Worm (Caenorhabditis elegans) whole organism, mixed stage, embryonic: ENCODE measurements around the gene nhr-256.

ENCODE experiments used
- M03D4.4 ChIP-seq: sonication (generic microtip); optimal IDR thresholded peaks from 2 replicates; lab custom pipeline; 2017; ENCODE audit warnings: mild to moderate bottlenecking, missing genetic modification characterization, missing compliant biosample characterization
- ceh-83 ChIP-seq: fragments of 200-800 bp; sonication (Bioruptor generic); optimal IDR thresholded peaks from 2 replicates; lab custom pipeline; 2018; ENCODE audit warnings: mild to moderate bottlenecking, missing genetic modification characterization, missing compliant biosample characterization
- ces-1 ChIP-seq: fragments of 150-350 bp; optimal IDR thresholded peaks from 2 replicates; lab custom pipeline; 2014; ENCODE audit warnings: missing biosample characterization, missing genetic modification reagents, missing genetic modification characterization
- elt-1 ChIP-seq: sonication (generic microtip); optimal IDR thresholded peaks from 2 replicates; lab custom pipeline; 2017; ENCODE audit warnings: missing genetic modification characterization, mild to moderate bottlenecking, missing compliant biosample characterization, antibody characterized with exemption, moderate library complexity, borderline replicate concordance; ENCODE audit not compliant: insufficient read depth
- elt-3 ChIP-seq: fragments of 150-350 bp; optimal IDR thresholded peaks from 2 replicates; lab custom pipeline; 2014; ENCODE audit warnings: missing biosample characterization, missing genetic modification characterization
- flh-1 ChIP-seq: fragments of 200-800 bp; sonication (Bioruptor generic); optimal IDR thresholded peaks from 2 replicates; lab custom pipeline; 2018; ENCODE audit warnings: mild to moderate bottlenecking, missing genetic modification characterization, moderate library complexity, missing compliant biosample characterization
- lin-13 ChIP-seq: fragments of 150-350 bp; optimal IDR thresholded peaks from 2 replicates; lab custom pipeline; 2014; ENCODE audit warnings: missing biosample characterization, missing genetic modification characterization
- mep-1 ChIP-seq: fragments of 150-350 bp; optimal IDR thresholded peaks from 2 replicates; lab custom pipeline; 2017; ENCODE audit warnings: missing biosample characterization, missing genetic modification reagents, missing genetic modification characterization, inconsistent platforms
- unc-39 ChIP-seq: fragments of 150-350 bp; optimal IDR thresholded peaks from 2 replicates; lab custom pipeline; 2014; ENCODE audit warnings: missing biosample characterization, missing genetic modification characterization
- unc-62 ChIP-seq: fragments of 150-350 bp; optimal IDR thresholded peaks from 2 replicates; lab custom pipeline; 2014; ENCODE audit warnings: missing biosample characterization, missing genetic modification reagents, missing genetic modification characterization
- ztf-11 ChIP-seq: fragments of 150-350 bp; optimal IDR thresholded peaks from 2 replicates; lab custom pipeline; 2014; ENCODE audit warnings: missing biosample characterization, missing genetic modification characterization

ce11 chrV:1788157-1788556 is 44.6 kb downstream of the nhr-256 start, which contains the start of gene F36H9.2:
- TF ChIP-seq ztf-11 (tag; lab: Kevin White, UChicago) (no peak), unc-62 (no peak), ces-1 (GFP tag; lab: Kevin White, UChicago) (no peak), lin-13 (tag; lab: Kevin White, UChicago) (no peak), flh-1 (no peak), M03D4.4 (tag; lab: Kevin White, UChicago) (no peak), unc-39 (no peak), mep-1 (tag; lab: Kevin White, UChicago) (no peak), ceh-83 (GFP tag; lab: Kevin White, UChicago) (no peak), elt-3 (tag; lab: Kevin White, UChicago) (no peak), elt-1 (tag; lab: Kevin White, UChicago) (no peak)
